Fruit fly (Drosophila melanogaster) whole organism, prepupa: ENCODE results near the gene Smr.
A peak's percentile ranks its signal among the peaks of the same experiment; 100 is the strongest.

Experiments
- Blimp-1 ChIP-seq: fragments of 200-800 bp; sonication (Bioruptor generic); optimal IDR thresholded peaks from 3 replicates; lab custom pipeline; 2017; ENCODE audit warnings: missing biosample characterization, missing genetic modification characterization, mild to moderate bottlenecking, moderate library complexity, missing genetic modification reagents
- CG11294 ChIP-seq: fragments of 200-800 bp; sonication (Bioruptor generic); IDR thresholded peaks from 2 replicates; pipeline ENCODE4 v1.3.6; 2022; ENCODE audit warnings: missing biosample characterization, missing genetic modification characterization
- CG11762 ChIP-seq: fragments of 200-800 bp; sonication (Bioruptor generic); optimal IDR thresholded peaks from 3 replicates; lab custom pipeline; 2016; ENCODE audit warnings: missing biosample characterization, missing genetic modification characterization; ENCODE audit not compliant: insufficient read depth
- CG11902 ChIP-seq: fragments of 200-800 bp; sonication (Bioruptor generic); optimal IDR thresholded peaks from 3 replicates; lab custom pipeline; 2016; ENCODE audit warnings: missing biosample characterization, missing genetic modification characterization
- CG16779 ChIP-seq: fragments of 200-800 bp; sonication (Bioruptor generic); optimal IDR thresholded peaks from 3 replicates; lab custom pipeline; 2017; ENCODE audit warnings: missing biosample characterization, mild to moderate bottlenecking, missing genetic modification characterization
- CG32006 ChIP-seq: fragments of 200-800 bp; sonication (Bioruptor generic); optimal IDR thresholded peaks from 3 replicates; lab custom pipeline; 2017; ENCODE audit warnings: missing biosample characterization, mild to moderate bottlenecking, missing genetic modification characterization
- CG34406 ChIP-seq: fragments of 200-800 bp; sonication (Bioruptor generic); optimal IDR thresholded peaks from 3 replicates; lab custom pipeline; 2016; ENCODE audit warnings: missing biosample characterization, missing genetic modification characterization
- CG3919 ChIP-seq: fragments of 200-800 bp; sonication (Bioruptor generic); optimal IDR thresholded peaks from 3 replicates; lab custom pipeline; 2016; ENCODE audit warnings: missing biosample characterization, missing genetic modification characterization
- CG4318 ChIP-seq: fragments of 200-800 bp; sonication (Bioruptor generic); optimal IDR thresholded peaks from 3 replicates; lab custom pipeline; 2017; ENCODE audit warnings: missing biosample characterization, mild to moderate bottlenecking, missing genetic modification characterization
- CG6163 ChIP-seq: fragments of 200-800 bp; sonication (Bioruptor generic); IDR thresholded peaks from 3 replicates; pipeline ENCODE4 v1.3.6; 2022; ENCODE audit warnings: missing biosample characterization, missing genetic modification characterization
- CG6792 ChIP-seq: fragments of 200-800 bp; sonication (Bioruptor generic); optimal IDR thresholded peaks from 3 replicates; lab custom pipeline; 2016; ENCODE audit warnings: missing biosample characterization, missing genetic modification characterization
- CG6854 ChIP-seq: fragments of 200-800 bp; sonication (Bioruptor generic); optimal IDR thresholded peaks from 2 replicates; lab custom pipeline; 2017; ENCODE audit warnings: missing biosample characterization, mild to moderate bottlenecking, missing genetic modification characterization
- CG7368 ChIP-seq: fragments of 200-800 bp; sonication (Bioruptor generic); optimal IDR thresholded peaks from 3 replicates; lab custom pipeline; 2016; ENCODE audit warnings: missing biosample characterization, missing genetic modification characterization
- CG8119 ChIP-seq: fragments of 200-800 bp; sonication (Bioruptor generic); IDR thresholded peaks from 3 replicates; pipeline ENCODE4 v1.3.6; 2022; ENCODE audit warnings: missing biosample characterization, missing genetic modification characterization
- Eip75B ChIP-seq: fragments of 200-800 bp; sonication (Bioruptor generic); optimal IDR thresholded peaks from 3 replicates; lab custom pipeline; 2016; ENCODE audit warnings: missing biosample characterization, missing genetic modification characterization
- Eip78C ChIP-seq: fragments of 200-800 bp; sonication (Bioruptor generic); peaks from one replicate; lab custom pipeline; 2016; ENCODE audit warnings: missing biosample characterization, missing genetic modification characterization
- Eip93F ChIP-seq: fragments of 200-800 bp; sonication (Bioruptor generic); optimal IDR thresholded peaks from 2 replicates; lab custom pipeline; 2016; ENCODE audit warnings: missing biosample characterization, mild to moderate bottlenecking, missing genetic modification characterization
- Ets21C ChIP-seq: fragments of 200-800 bp; sonication (Bioruptor generic); optimal IDR thresholded peaks from 3 replicates; lab custom pipeline; 2016; ENCODE audit warnings: missing biosample characterization, missing genetic modification characterization
- Gug ChIP-seq: fragments of 200-800 bp; sonication (Bioruptor generic); IDR thresholded peaks from 2 replicates; pipeline ENCODE4 v1.3.6; 2022; ENCODE audit warnings: missing biosample characterization, missing genetic modification characterization
- Hr38 ChIP-seq: sonication (Bioruptor generic); optimal IDR thresholded peaks from 2 replicates; lab custom pipeline; 2016; ENCODE audit warnings: missing biosample characterization, missing genetic modification characterization
- Hr4 ChIP-seq: fragments of 200-800 bp; sonication (Bioruptor generic); optimal IDR thresholded peaks from 3 replicates; lab custom pipeline; 2016; ENCODE audit warnings: missing biosample characterization, missing genetic modification characterization
- Met ChIP-seq: fragments of 200-800 bp; sonication (Bioruptor generic); optimal IDR thresholded peaks from 3 replicates; lab custom pipeline; 2016; ENCODE audit warnings: missing biosample characterization, missing genetic modification characterization
- OdsH ChIP-seq: fragments of 200-800 bp; sonication (Bioruptor generic); optimal IDR thresholded peaks from 3 replicates; lab custom pipeline; 2016; ENCODE audit warnings: missing biosample characterization, missing genetic modification characterization
- Smox ChIP-seq: fragments of 200-800 bp; sonication (Bioruptor generic); optimal IDR thresholded peaks from 3 replicates; lab custom pipeline; 2016; ENCODE audit warnings: missing biosample characterization, missing genetic modification characterization
- Sox14 ChIP-seq: fragments of 200-800 bp; sonication (Bioruptor generic); optimal IDR thresholded peaks from 3 replicates; lab custom pipeline; 2016; ENCODE audit warnings: missing biosample characterization, missing genetic modification characterization
- Sox15 ChIP-seq: fragments of 200-800 bp; sonication (Bioruptor generic); optimal IDR thresholded peaks from 3 replicates; lab custom pipeline; 2016; ENCODE audit warnings: missing biosample characterization, missing genetic modification characterization
- achi ChIP-seq: fragments of 200-800 bp; sonication (Bioruptor generic); optimal IDR thresholded peaks from 3 replicates; lab custom pipeline; 2016; ENCODE audit warnings: missing biosample characterization, missing genetic modification characterization
- acj6 ChIP-seq: fragments of 200-800 bp; sonication (Bioruptor generic); optimal IDR thresholded peaks from 3 replicates; lab custom pipeline; 2016; ENCODE audit warnings: missing biosample characterization, missing genetic modification characterization
- cyc ChIP-seq: fragments of 200-800 bp; sonication (Bioruptor generic); optimal IDR thresholded peaks from 3 replicates; lab custom pipeline; 2016; ENCODE audit warnings: missing biosample characterization, missing genetic modification characterization
- dac ChIP-seq: fragments of 200-800 bp; sonication (Bioruptor generic); optimal IDR thresholded peaks from 2 replicates; lab custom pipeline; 2017; ENCODE audit warnings: missing biosample characterization, mild to moderate bottlenecking, missing genetic modification characterization
- eg ChIP-seq: fragments of 200-800 bp; sonication (Bioruptor generic); IDR thresholded peaks from 3 replicates; pipeline ENCODE4 v1.3.6; 2022; ENCODE audit warnings: missing biosample characterization, missing genetic modification characterization
- esn ChIP-seq: fragments of 200-800 bp; sonication (Bioruptor generic); optimal IDR thresholded peaks from 2 replicates; lab custom pipeline; 2016; ENCODE audit warnings: missing biosample characterization, mild to moderate bottlenecking, missing genetic modification characterization, moderate library complexity
- fd59A ChIP-seq: fragments of 200-800 bp; sonication (Bioruptor generic); optimal IDR thresholded peaks from 2 replicates; lab custom pipeline; 2017; ENCODE audit warnings: missing biosample characterization, mild to moderate bottlenecking, missing genetic modification characterization, missing genetic modification reagents
- fd85E ChIP-seq: fragments of 200-800 bp; sonication (Bioruptor generic); optimal IDR thresholded peaks from 3 replicates; lab custom pipeline; 2016; ENCODE audit warnings: missing biosample characterization, missing genetic modification characterization
- fkh ChIP-seq: fragments of 200-800 bp; sonication (Bioruptor generic); optimal IDR thresholded peaks from 3 replicates; lab custom pipeline; 2017; ENCODE audit warnings: missing biosample characterization, mild to moderate bottlenecking, missing genetic modification characterization, moderate library complexity
- net ChIP-seq: fragments of 200-800 bp; sonication (Bioruptor generic); optimal IDR thresholded peaks from 3 replicates; lab custom pipeline; 2016; ENCODE audit warnings: missing biosample characterization, missing genetic modification characterization
- pdm3 ChIP-seq: fragments of 200-800 bp; sonication (Bioruptor generic); optimal IDR thresholded peaks from 3 replicates; lab custom pipeline; 2016; ENCODE audit warnings: missing biosample characterization, missing genetic modification characterization
- spab ChIP-seq: fragments of 200-800 bp; sonication (Bioruptor generic); optimal IDR thresholded peaks from 2 replicates; lab custom pipeline; 2017; ENCODE audit warnings: missing biosample characterization, mild to moderate bottlenecking, missing genetic modification characterization, missing genetic modification reagents
- ss ChIP-seq, 2 experiments: fragments of 200-800 bp; sonication (Bioruptor generic); optimal IDR thresholded peaks; 2 replicates in 1 of 2; 3 replicates in 1 of 2; lab custom pipeline; 2017 to 2018; ENCODE audit warnings: mild to moderate bottlenecking in 2 of 2, missing biosample characterization in 2 of 2, missing genetic modification characterization in 2 of 2, moderate library complexity in 1 of 2
- topi ChIP-seq: fragments of 200-800 bp; sonication (Bioruptor generic); optimal IDR thresholded peaks from 3 replicates; lab custom pipeline; 2016; ENCODE audit warnings: missing biosample characterization, missing genetic modification characterization
- vri ChIP-seq: fragments of 200-800 bp; sonication (Bioruptor generic); optimal IDR thresholded peaks from 3 replicates; lab custom pipeline; 2016; ENCODE audit warnings: missing biosample characterization, mild to moderate bottlenecking, missing genetic modification characterization

Smr gene

DNA sequence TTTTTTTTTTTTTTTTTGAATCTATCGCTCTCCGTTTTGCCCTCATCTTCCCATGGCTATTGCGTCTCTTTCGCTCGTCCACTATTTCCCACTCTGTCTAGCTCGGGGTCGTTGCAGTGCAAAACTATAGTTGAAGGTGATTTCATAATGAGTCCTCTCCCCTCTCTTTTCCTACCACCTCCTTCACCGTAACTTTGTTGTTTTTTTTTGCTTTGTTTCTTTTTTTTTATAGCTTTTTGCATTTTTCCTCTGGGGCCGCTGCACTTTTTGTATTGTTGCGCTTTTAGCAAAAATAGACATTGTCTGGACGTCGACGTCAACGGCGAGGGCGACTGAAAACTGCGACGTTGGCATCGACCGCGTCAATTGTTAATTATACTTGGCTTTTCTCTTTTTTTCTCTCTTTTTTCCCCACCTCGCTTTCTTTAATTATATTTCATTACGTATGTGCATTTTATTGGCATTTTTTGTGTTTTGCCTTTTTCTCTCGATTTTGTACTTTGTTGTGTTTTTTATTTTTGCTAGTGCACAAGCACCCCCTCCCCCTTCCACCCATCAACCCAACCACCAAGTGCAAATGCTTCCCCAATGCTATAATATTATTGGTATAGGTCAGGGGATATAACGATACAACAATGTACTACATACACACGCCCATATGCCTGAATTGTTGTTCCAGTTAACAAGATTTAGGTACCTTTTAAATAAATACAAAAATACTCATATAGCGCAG is 17.1 kb downstream of the Smr start (continued):
- no peak for TF ChIP-seq Met
- peak; percentile 39 for TF ChIP-seq dac (GFP tag; lab: Kevin White, UChicago)
- peak; percentile 81 for TF ChIP-seq spab
- TF ChIP-seq Hr4 (GFP tag; lab: Kevin White, UChicago): no peak
- peak; percentile 44 for TF ChIP-seq fd59A (GFP tag; lab: Kevin White, UChicago)
- no peak for TF ChIP-seq CG4318 (GFP tag; lab: Kevin White, UChicago)
- TF ChIP-seq fd85E (GFP tag; lab: Kevin White, UChicago): no peak
- peak; percentile 22 for TF ChIP-seq CG7368 (GFP tag; lab: Kevin White, UChicago)
- peak; percentile 40 for TF ChIP-seq CG3919 (GFP tag; lab: Kevin White, UChicago)
- peak; percentile 31; the same call in 1 of the 2 replicates for TF ChIP-seq CG11294
- TF ChIP-seq Sox14 (GFP tag; lab: Kevin White, UChicago): peak; percentile 68
- no peak for TF ChIP-seq Eip78C (GFP tag; lab: Kevin White, UChicago)
- no peak for TF ChIP-seq CG6792 (GFP tag; lab: Kevin White, UChicago)
- peak; percentile 93 for TF ChIP-seq CG6163 (GFP tag; lab: Robert Waterston, UW)
- TF ChIP-seq Hr38 (GFP tag; lab: Kevin White, UChicago): no peak
- no peak for TF ChIP-seq topi
- no peak for TF ChIP-seq CG6854 (GFP tag; lab: Kevin White, UChicago)
- TF ChIP-seq Gug (GFP tag; lab: Robert Waterston, UW): peak; percentile 83
- TF ChIP-seq acj6 (GFP tag; lab: Kevin White, UChicago): no peak
- peak; percentile 43 for TF ChIP-seq Eip75B (GFP tag; lab: Kevin White, UChicago)
- no peak for TF ChIP-seq cyc
- peak; percentile 70 for TF ChIP-seq net (GFP tag; lab: Kevin White, UChicago)
- TF ChIP-seq pdm3 (GFP tag; lab: Kevin White, UChicago): peak; percentile 53
- no peak for TF ChIP-seq Sox15
- peak; percentile 17 for TF ChIP-seq CG11762 (GFP tag; lab: Kevin White, UChicago)
- TF ChIP-seq Eip93F (GFP tag; lab: Kevin White, UChicago): no peak
- TF ChIP-seq CG8119 (GFP tag; lab: Robert Waterston, UW): peak; percentile 93
- peak; percentile 22 for TF ChIP-seq CG34406 (GFP tag; lab: Kevin White, UChicago)
- no peak for TF ChIP-seq CG11902
- TF ChIP-seq CG32006: peak; percentile 53
- peak; percentile 26 for TF ChIP-seq achi (GFP tag; lab: Kevin White, UChicago)
- peak; percentile 27 for TF ChIP-seq OdsH (GFP tag; lab: Kevin White, UChicago)
- peak; percentile 92 for TF ChIP-seq eg (GFP tag; lab: Robert Waterston, UW)
- peak; percentile 94 for TF ChIP-seq ss (GFP tag; optimal IDR thresholded peaks at IDR 0.05; lab: Kevin White, UChicago)
- no peak for TF ChIP-seq vri
- TF ChIP-seq Ets21C (GFP tag; lab: Kevin White, UChicago): no peak
- no peak for TF ChIP-seq Blimp-1 (GFP tag; lab: Kevin White, UChicago)
- peak; percentile 84 for TF ChIP-seq CG16779
- no peak for TF ChIP-seq fkh (GFP tag; lab: Kevin White, UChicago)
- no peak for TF ChIP-seq esn
- TF ChIP-seq Smox (GFP tag; lab: Kevin White, UChicago): no peak
